Worm (Caenorhabditis elegans): ENCODE results near the gene ZK742.7.

ZK742.7 gene

DNA sequence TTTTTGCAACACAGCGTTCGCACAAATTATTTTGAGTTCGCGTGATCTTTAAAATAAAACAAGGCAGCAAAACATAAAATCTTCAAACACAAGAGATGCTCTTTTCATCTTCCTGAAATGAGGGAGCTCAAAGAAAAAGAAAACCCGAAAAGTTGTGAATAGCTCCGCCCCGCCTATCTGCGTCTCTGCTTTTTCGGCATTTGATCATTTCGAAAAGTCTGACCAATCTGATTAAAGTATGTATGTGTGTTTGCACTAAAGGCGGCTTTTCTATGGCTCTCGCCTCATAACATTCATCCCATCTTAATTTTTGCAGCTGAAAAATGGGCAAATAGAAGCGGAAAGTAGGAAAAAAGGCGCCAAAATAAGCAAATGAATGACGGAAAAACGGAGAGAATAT is 21.4 kb downstream of the ZK742.7 start:
- TF ChIP-seq nhr-71 (tag; optimal IDR thresholded peaks at IDR 0.05): peak; percentile 3
- TF ChIP-seq ceh-63 (GFP tag; optimal IDR thresholded peaks at IDR 0.05): no peak
- no peak for TF ChIP-seq mdl-1 (tag; optimal IDR thresholded peaks at IDR 0.05)
- peak; percentile 9 for TF ChIP-seq fkh-8 (tag; optimal IDR thresholded peaks at IDR 0.05)
- TF ChIP-seq blmp-1 (tag; optimal IDR thresholded peaks at IDR 0.05): no peak
- peak in 1 of 3 experiments; percentile 16 for TF ChIP-seq ceh-82 (tag; optimal IDR thresholded peaks at IDR 0.05)
- TF ChIP-seq lin-14 (GFP tag; optimal IDR thresholded peaks at IDR 0.05): peak; percentile 82
- peak; percentile 68 for TF ChIP-seq fkh-10 (GFP tag; optimal IDR thresholded peaks at IDR 0.05)

- TF ChIP-seq F16B12.6 (tag; optimal IDR thresholded peaks at IDR 0.05): peak; percentile 3
- peak in 1 of 6 experiments; percentile 17 for TF ChIP-seq elt-3 (tag; optimal IDR thresholded peaks at IDR 0.05)
- peak; percentile 3 for TF ChIP-seq snpc-4 (tag; optimal IDR thresholded peaks at IDR 0.05)
- peak; percentile 40 for TF ChIP-seq lir-3 (tag; optimal IDR thresholded peaks at IDR 0.05; ENCODE audit: poor library complexity)
- TF ChIP-seq fkh-4 (tag; optimal IDR thresholded peaks at IDR 0.05; ENCODE audit: borderline replicate concordance): no peak
- TF ChIP-seq unc-86 (tag; optimal IDR thresholded peaks at IDR 0.05): no peak
- peak; percentile 36 for TF ChIP-seq nhr-47 (tag; optimal IDR thresholded peaks at IDR 0.05)
- TF ChIP-seq zip-4 (GFP tag; optimal IDR thresholded peaks at IDR 0.05): no peak
- no peak for TF ChIP-seq elt-2 (tag; optimal IDR thresholded peaks at IDR 0.05)
- peak in 1 of 2 experiments; percentile 33 for TF ChIP-seq ztf-11 (tag; optimal IDR thresholded peaks at IDR 0.05)
- peak; percentile 7 for TF ChIP-seq fkh-8 (tag; optimal IDR thresholded peaks at IDR 0.05)
- TF ChIP-seq grh-1 (GFP tag; IDR thresholded peaks at IDR 0.05): no peak
- peak; percentile 26 for TF ChIP-seq lin-15B (tag; optimal IDR thresholded peaks at IDR 0.05)
- peak; percentile 51 to 53 for TF ChIP-seq efl-1 (optimal IDR thresholded peaks at IDR 0.05)
- TF ChIP-seq efl-1 (GFP tag; optimal IDR thresholded peaks at IDR 0.05 in 1 of 2): peak in 1 of 2 experiments; percentile 42
- peak in 2 of 3 experiments; percentile 19 to 50 for TF ChIP-seq dpl-1 (GFP tag; optimal IDR thresholded peaks at IDR 0.05)
- peak; percentile 83 for TF ChIP-seq lin-14 (GFP tag; optimal IDR thresholded peaks at IDR 0.05)
- no peak for TF ChIP-seq sox-4 (tag; optimal IDR thresholded peaks at IDR 0.05)
- no peak for TF ChIP-seq tlp-1 (tag; optimal IDR thresholded peaks at IDR 0.05)
- TF ChIP-seq sup-37 (GFP tag; optimal IDR thresholded peaks at IDR 0.05): no peak
- no peak for TF ChIP-seq blmp-1 (tag; optimal IDR thresholded peaks at IDR 0.05)
- no peak for TF ChIP-seq nhr-28 (tag; optimal IDR thresholded peaks at IDR 0.05)
- TF ChIP-seq vab-15 (tag; optimal IDR thresholded peaks at IDR 0.05): peak; percentile 86
- TF ChIP-seq pax-3 (tag; optimal IDR thresholded peaks at IDR 0.05): no peak
- TF ChIP-seq dsc-1 (tag; optimal IDR thresholded peaks at IDR 0.05): peak; percentile 16
- no peak for TF ChIP-seq hlh-4 (tag; optimal IDR thresholded peaks at IDR 0.05)
- TF ChIP-seq unc-130 (tag; optimal IDR thresholded peaks at IDR 0.05): peak; percentile 63
- TF ChIP-seq unc-62 (GFP tag; optimal IDR thresholded peaks at IDR 0.05): no peak
- peak; percentile 37 for TF ChIP-seq snu-23 (GFP tag; optimal IDR thresholded peaks at IDR 0.05)
- TF ChIP-seq nhr-19 (GFP tag; conservative IDR thresholded peaks at IDR 0.05): no peak
- no peak for TF ChIP-seq nhr-90 (tag; optimal IDR thresholded peaks at IDR 0.05; ENCODE audit: poor library complexity)
- no peak for TF ChIP-seq aly-2 (tag; optimal IDR thresholded peaks at IDR 0.05)
- no peak for TF ChIP-seq nhr-11 (tag; optimal IDR thresholded peaks at IDR 0.05)
- TF ChIP-seq sptf-1 (tag; optimal IDR thresholded peaks at IDR 0.05): no peak
- no peak for TF ChIP-seq isw-1 (GFP tag; IDR thresholded peaks at IDR 0.05)
- TF ChIP-seq efl-3 (GFP tag; optimal IDR thresholded peaks at IDR 0.05): no peak
- TF ChIP-seq nhr-20 (tag; optimal IDR thresholded peaks at IDR 0.05): peak; percentile 54
- no peak for TF ChIP-seq egl-27 (tag; optimal IDR thresholded peaks at IDR 0.05)
- TF ChIP-seq C34B4.2 (tag; optimal IDR thresholded peaks at IDR 0.05): no peak
- TF ChIP-seq fos-1 (tag; optimal IDR thresholded peaks at IDR 0.05): no peak
- no peak for TF ChIP-seq fkh-10 (GFP tag; optimal IDR thresholded peaks at IDR 0.05)
- TF ChIP-seq nhr-71 (tag; optimal IDR thresholded peaks at IDR 0.05): peak; percentile 54
- peak; percentile 12 for TF ChIP-seq skn-1 (tag; optimal IDR thresholded peaks at IDR 0.05)
- no peak for TF ChIP-seq egl-13 (tag; optimal IDR thresholded peaks at IDR 0.05)
- peak; percentile 1 to 81 for TF ChIP-seq lsy-2 (tag; optimal IDR thresholded peaks at IDR 0.05)
- TF ChIP-seq nhr-77 (tag; optimal IDR thresholded peaks at IDR 0.05): peak; percentile 23
- peak; percentile 20 for TF ChIP-seq lin-13 (GFP tag; optimal IDR thresholded peaks at IDR 0.05)
Measured at ce11 chrV:7820270-7820669, 22.1 kb downstream of the ZK742.7 start, which contains the start of gene lbp-4. Gene lbp-4 (plus strand): TSS chrV:7820578.

All from whole organism, L1 larva.